Fruit fly (Drosophila melanogaster) whole organism: ENCODE measurements around the gene CG11076.

ENCODE experiments used
- CG8478 ChIP-seq: fragments of >200 bp; optimal IDR thresholded peaks from 2 replicates; lab custom pipeline; 2018; ENCODE audit warnings: inconsistent platforms
- Dll ChIP-seq: fragments of >200 bp; optimal IDR thresholded peaks from 2 replicates; lab custom pipeline; 2017
- EcR ChIP-seq, 2 experiments: fragments of >200 bp; optimal IDR thresholded peaks; 2 replicates each; lab custom pipeline; 2017; ENCODE audit warnings: missing biosample characterization in 2 of 2, missing genetic modification characterization in 2 of 2, missing genetic modification reagents in 2 of 2
- pan ChIP-seq: fragments of >200 bp; optimal IDR thresholded peaks from 2 replicates; lab custom pipeline; 2017
- psq ChIP-seq: fragments of >200 bp; optimal IDR thresholded peaks from 2 replicates; lab custom pipeline; 2017
- usp ChIP-seq: fragments of >200 bp; optimal IDR thresholded peaks from 2 replicates; lab custom pipeline; 2017; ENCODE audit warnings: missing biosample characterization, missing genetic modification characterization, mixed read lengths

CG11076 gene

DNA sequence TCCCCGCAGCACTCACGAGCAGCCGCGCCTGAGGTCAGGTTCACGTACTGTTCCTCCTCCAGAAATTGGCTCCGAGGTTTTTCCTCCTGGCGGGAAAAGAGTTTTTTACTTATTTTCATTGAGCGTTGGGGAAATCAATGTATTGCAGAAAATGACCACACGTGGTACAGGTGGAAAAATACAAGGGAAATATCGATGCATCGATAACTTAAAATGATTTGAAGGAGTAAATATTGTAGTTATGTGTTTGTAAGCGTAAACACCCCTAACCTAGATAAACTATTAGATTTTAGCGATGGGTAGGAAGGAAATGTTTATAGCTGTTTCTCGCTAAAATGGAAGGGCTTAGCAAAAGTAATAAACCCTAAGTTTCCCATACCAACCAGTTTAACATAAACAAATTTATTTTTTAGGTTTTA lies 856 bp downstream of the CG11076 start:
- TF ChIP-seq usp (no peak), CG8478 (lab: Kevin White, UChicago) (no peak), Dll (lab: Kevin White, UChicago) (no peak), psq (lab: Kevin White, UChicago) (no peak), pan (no peak), EcR (GFP tag; optimal IDR thresholded peaks at IDR 0.05; lab: Kevin White, UChicago) (no peak)

- TF ChIP-seq usp = no peak
- no peak for TF ChIP-seq Dll (lab: Kevin White, UChicago)
- no peak for TF ChIP-seq CG8478 (lab: Kevin White, UChicago)
- TF ChIP-seq psq (lab: Kevin White, UChicago) = no peak
- no peak for TF ChIP-seq pan
- no peak for TF ChIP-seq EcR (GFP tag; optimal IDR thresholded peaks at IDR 0.05; lab: Kevin White, UChicago)
These were observed 2.3 kb downstream of the CG11076 start, which contains the start of gene Mpv17 for dm6 chr4:1029198-1029795. Gene Mpv17, minus strand, starts transcription at chr4:1029361.

- TF ChIP-seq psq (lab: Kevin White, UChicago) (no peak), pan (no peak), Dll (lab: Kevin White, UChicago) (no peak), usp (no peak), EcR (GFP tag; optimal IDR thresholded peaks at IDR 0.05; lab: Kevin White, UChicago) (no peak), CG8478 (lab: Kevin White, UChicago) (no peak)
These were observed 4.6 kb downstream of the CG11076 start, which contains the start of gene PlexA for dm6 chr4:1026806-1027431. Gene PlexA, minus strand, starts transcription at chr4:1027101.

- TF ChIP-seq pan = no peak
- TF ChIP-seq psq (lab: Kevin White, UChicago) = no peak
- no peak for TF ChIP-seq CG8478 (lab: Kevin White, UChicago)
- no peak for TF ChIP-seq Dll (lab: Kevin White, UChicago)
- TF ChIP-seq EcR (GFP tag; optimal IDR thresholded peaks at IDR 0.05; lab: Kevin White, UChicago) = no peak
- TF ChIP-seq usp = no peak
These were observed 5.3 kb downstream of the CG11076 start for dm6 chr4:1026117-1026743.

dm6 chr4:1025101-1025500 lies 6.5 kb downstream of the CG11076 start:
- TF ChIP-seq EcR (GFP tag; optimal IDR thresholded peaks at IDR 0.05; lab: Kevin White, UChicago) (no peak), pan (no peak), psq (lab: Kevin White, UChicago) (no peak), CG8478 (lab: Kevin White, UChicago) (no peak)

DNA sequence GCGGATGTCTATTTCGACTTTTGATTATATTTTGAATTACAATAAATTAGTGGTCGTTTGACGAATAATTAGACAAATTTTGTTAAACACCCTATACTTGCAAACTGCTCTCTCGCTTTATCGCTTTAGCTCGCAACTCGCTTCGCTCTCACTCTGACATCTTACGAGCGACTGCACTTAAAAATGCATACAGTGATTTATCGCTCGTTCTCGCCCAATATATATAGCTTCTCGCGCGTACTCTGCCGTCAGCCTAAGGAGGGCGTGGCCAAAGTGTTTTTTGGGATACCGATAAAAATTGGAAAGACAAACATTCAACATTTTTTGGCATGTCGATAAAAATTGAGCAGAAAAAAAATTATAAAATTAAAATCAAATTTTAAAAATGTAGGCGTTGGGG lies 23.1 kb downstream of the CG11076 start:
- no peak for TF ChIP-seq pan
- no peak for TF ChIP-seq usp
- TF ChIP-seq psq (lab: Kevin White, UChicago) = no peak
- no peak for TF ChIP-seq EcR (GFP tag; optimal IDR thresholded peaks at IDR 0.05; lab: Kevin White, UChicago)
- no peak for TF ChIP-seq Dll (lab: Kevin White, UChicago)
- no peak for TF ChIP-seq CG8478 (lab: Kevin White, UChicago)

dm6 chr4:995958-996357 lies 35.6 kb downstream of the CG11076 start:
- no peak for TF ChIP-seq psq (lab: Kevin White, UChicago)
- no peak for TF ChIP-seq Dll (lab: Kevin White, UChicago)
- no peak for TF ChIP-seq EcR (GFP tag; optimal IDR thresholded peaks at IDR 0.05; lab: Kevin White, UChicago)
- no peak for TF ChIP-seq CG8478 (lab: Kevin White, UChicago)
- TF ChIP-seq usp = no peak
- no peak for TF ChIP-seq pan

dm6 chr4:989058-989770 lies 42.3 kb downstream of the CG11076 start, which contains the start of gene toy:
Gene toy, plus strand, starts transcription at chr4:989725.
- TF ChIP-seq EcR (GFP tag; optimal IDR thresholded peaks at IDR 0.05; lab: Kevin White, UChicago) (peak in 1 of 2 experiments; percentile 47), usp (no peak), CG8478 (lab: Kevin White, UChicago) (peak; percentile 84)

dm6 chr4:988379-988778 lies 43.2 kb downstream of the CG11076 start:
- TF ChIP-seq pan (no peak), usp (no peak), psq (lab: Kevin White, UChicago) (no peak), EcR (GFP tag; optimal IDR thresholded peaks at IDR 0.05; lab: Kevin White, UChicago) (no peak), Dll (lab: Kevin White, UChicago) (no peak), CG8478 (lab: Kevin White, UChicago) (no peak)

- no peak for TF ChIP-seq pan
- no peak for TF ChIP-seq EcR (GFP tag; optimal IDR thresholded peaks at IDR 0.05; lab: Kevin White, UChicago)
- TF ChIP-seq usp = no peak
These were observed 46.8 kb downstream of the CG11076 start for dm6 chr4:984755-985154.

DNA sequence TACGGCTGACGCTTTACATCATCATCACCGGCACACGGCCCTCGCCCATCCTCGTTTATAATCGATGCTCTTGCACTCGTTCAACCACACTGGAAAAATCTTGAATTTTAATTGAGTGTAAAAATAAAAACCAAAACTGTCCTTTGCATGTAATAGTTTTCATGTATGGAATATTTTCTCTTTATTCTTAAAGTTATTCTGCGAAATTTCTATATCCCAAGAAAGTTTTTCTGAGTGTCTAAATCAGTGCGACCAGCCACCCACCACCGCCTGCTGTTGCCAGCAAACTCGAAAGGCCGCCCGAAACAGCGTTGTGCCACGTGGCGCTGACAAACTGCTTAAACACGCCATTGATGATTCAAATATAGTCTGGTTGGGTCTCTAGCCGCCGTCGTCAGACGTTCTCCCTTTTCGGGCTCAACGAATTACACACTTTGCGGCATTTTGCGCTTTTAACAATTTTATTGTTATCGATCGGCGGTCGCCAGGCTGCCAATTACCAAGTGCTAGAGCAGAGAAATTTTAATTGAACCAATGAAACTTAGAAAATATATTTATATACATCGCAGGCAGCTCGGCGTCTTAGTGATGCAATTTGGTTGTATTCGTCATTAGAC lies 48.7 kb downstream of the CG11076 start:
- TF ChIP-seq EcR (GFP tag; optimal IDR thresholded peaks at IDR 0.05; lab: Kevin White, UChicago) (no peak), usp (no peak), Dll (lab: Kevin White, UChicago) (no peak), CG8478 (lab: Kevin White, UChicago) (no peak), pan (no peak), psq (lab: Kevin White, UChicago) (no peak)
